Worm (Caenorhabditis elegans) whole organism, L4 larva: ENCODE results near the gene F31D4.8.

Source experiments
- D1046.2 ChIP-seq: fragments of 200-800 bp; sonication (Bioruptor generic); IDR thresholded peaks from 2 replicates; pipeline ENCODE4 v1.3.6; 2022; ENCODE audit warnings: missing genetic modification characterization, missing compliant biosample characterization
- T26A8.4 ChIP-seq: fragments of 200-800 bp; sonication (Bioruptor generic); IDR thresholded peaks from 2 replicates; pipeline ENCODE4 v1.3.6; 2022; ENCODE audit warnings: missing genetic modification characterization, missing compliant biosample characterization
- ZK546.5 ChIP-seq, 2 experiments: sonication (generic microtip); optimal IDR thresholded peaks; 2 replicates each; lab custom pipeline; 2017; ENCODE audit warnings: missing biosample characterization in 2 of 2, missing genetic modification characterization in 2 of 2
- aha-1 ChIP-seq: fragments of 150-350 bp; peaks from one replicate; lab custom pipeline; 2014; ENCODE audit warnings: missing biosample characterization, missing genetic modification characterization
- attf-4 ChIP-seq: sonication (generic microtip); optimal IDR thresholded peaks from 3 replicates; lab custom pipeline; 2017; ENCODE audit warnings: missing biosample characterization, missing genetic modification characterization
- ceh-32 ChIP-seq: sonication (generic microtip); optimal IDR thresholded peaks from 2 replicates; lab custom pipeline; 2016; ENCODE audit warnings: mild to moderate bottlenecking, missing genetic modification characterization, missing compliant biosample characterization; ENCODE audit not compliant: poor library complexity
- ceh-44 ChIP-seq: fragments of 200-800 bp; sonication (Bioruptor generic); IDR thresholded peaks from 2 replicates; pipeline ENCODE4 v1.3.6; 2022; ENCODE audit warnings: missing genetic modification reagents, missing genetic modification characterization, missing compliant biosample characterization
- ceh-82 ChIP-seq: sonication (generic microtip); optimal IDR thresholded peaks from 2 replicates; lab custom pipeline; 2017; ENCODE audit warnings: missing biosample characterization, missing genetic modification characterization
- daf-12 ChIP-seq: fragments of 150-350 bp; optimal IDR thresholded peaks from 2 replicates; lab custom pipeline; 2014; ENCODE audit warnings: missing biosample characterization, missing genetic modification reagents, missing genetic modification characterization
- daf-16 ChIP-seq, 3 experiments: sonication (generic microtip); optimal IDR thresholded peaks; 2 replicates each; lab custom pipeline; 2016 to 2017; ENCODE audit warnings: missing genetic modification characterization in 3 of 3, missing genetic modification reagents in 3 of 3, mild to moderate bottlenecking in 2 of 3, missing compliant biosample characterization in 2 of 3, missing biosample characterization in 1 of 3, moderate library complexity in 1 of 3
- daf-8 ChIP-seq: fragments of 200-800 bp; sonication (Bioruptor generic); IDR thresholded peaks from 2 replicates; pipeline ENCODE4 v1.3.6; 2022; ENCODE audit warnings: missing genetic modification characterization, missing compliant biosample characterization
- dmd-6 ChIP-seq: fragments of 200-800 bp; sonication (Bioruptor generic); IDR thresholded peaks from 2 replicates; pipeline ENCODE4 v1.3.6; 2022; ENCODE audit warnings: missing genetic modification reagents, missing genetic modification characterization, missing compliant biosample characterization
- dve-1 ChIP-seq: sonication (generic microtip); optimal IDR thresholded peaks from 2 replicates; lab custom pipeline; 2017; ENCODE audit warnings: antibody characterized with exemption, mild to moderate bottlenecking, missing genetic modification characterization, missing compliant biosample characterization; ENCODE audit not compliant: insufficient read depth
- fos-1 ChIP-seq: fragments of 150-350 bp; optimal IDR thresholded peaks from 2 replicates; lab custom pipeline; 2014; ENCODE audit warnings: missing biosample characterization, missing genetic modification characterization
- gei-8 ChIP-seq: fragments of 200-800 bp; sonication (Bioruptor generic); optimal IDR thresholded peaks from 2 replicates; lab custom pipeline; 2018; ENCODE audit warnings: mild to moderate bottlenecking, missing genetic modification characterization, missing compliant biosample characterization
- hlh-11 ChIP-seq: fragments of 200-800 bp; sonication (Bioruptor generic); optimal IDR thresholded peaks from 2 replicates; lab custom pipeline; 2018; ENCODE audit warnings: mild to moderate bottlenecking, missing genetic modification characterization, missing compliant biosample characterization
- hlh-30 ChIP-seq: sonication (generic microtip); optimal IDR thresholded peaks from 2 replicates; lab custom pipeline; 2017; ENCODE audit warnings: antibody characterized with exemption, mild to moderate bottlenecking, missing genetic modification characterization, missing compliant biosample characterization; ENCODE audit not compliant: insufficient read depth
- hmg-1.1 ChIP-seq: fragments of 200-800 bp; sonication (Bioruptor generic); IDR thresholded peaks from 2 replicates; pipeline ENCODE4 v1.3.6; 2022; ENCODE audit warnings: missing genetic modification reagents, missing genetic modification characterization, missing compliant biosample characterization
- nhr-102 ChIP-seq: sonication (generic microtip); optimal IDR thresholded peaks from 2 replicates; lab custom pipeline; 2016; ENCODE audit warnings: mild to moderate bottlenecking, missing genetic modification characterization, moderate library complexity, missing compliant biosample characterization
- nhr-237 ChIP-seq: sonication (generic microtip); optimal IDR thresholded peaks from 2 replicates; lab custom pipeline; 2017; ENCODE audit warnings: missing biosample characterization, missing genetic modification characterization
- nhr-41 ChIP-seq: fragments of 200-800 bp; sonication (Bioruptor generic); IDR thresholded peaks from 2 replicates; pipeline ENCODE4 v1.3.6; 2022; ENCODE audit warnings: missing genetic modification reagents, missing genetic modification characterization, missing compliant biosample characterization
- nhr-42 ChIP-seq: fragments of 200-800 bp; sonication (Bioruptor generic); IDR thresholded peaks from 2 replicates; pipeline ENCODE4 v1.3.6; 2022; ENCODE audit warnings: missing genetic modification characterization, missing compliant biosample characterization
- nhr-48 ChIP-seq: sonication (generic microtip); optimal IDR thresholded peaks from 2 replicates; lab custom pipeline; 2016; ENCODE audit warnings: mild to moderate bottlenecking, missing genetic modification characterization, missing compliant biosample characterization
- pha-4 ChIP-seq, 2 experiments: fragments of 150-350 bp in 1 of 2; fragments of 200-800 bp in 1 of 2; sonication (Bioruptor generic) in 1 of 2; IDR thresholded peaks in 1 of 2; optimal IDR thresholded peaks in 1 of 2; 2 replicates each; pipeline versions ENCODE4 v1.3.6 to Lab custom; 2014 to 2022; ENCODE audit warnings: missing genetic modification characterization in 2 of 2, missing genetic modification reagents in 2 of 2, missing biosample characterization in 1 of 2, missing compliant biosample characterization in 1 of 2
- php-3 ChIP-seq: fragments of 200-800 bp; sonication (Bioruptor generic); IDR thresholded peaks from 2 replicates; pipeline ENCODE4 v1.3.6; 2022; ENCODE audit warnings: missing genetic modification reagents, missing genetic modification characterization, missing compliant biosample characterization
- skn-1 ChIP-seq: fragments of 150-350 bp; optimal IDR thresholded peaks from 2 replicates; lab custom pipeline; 2014; ENCODE audit warnings: missing biosample characterization, missing genetic modification characterization
- snpc-4 ChIP-seq: fragments of 150-350 bp; optimal IDR thresholded peaks from 2 replicates; lab custom pipeline; 2014; ENCODE audit warnings: missing biosample characterization, missing genetic modification characterization
- spr-3 ChIP-seq: fragments of 200-800 bp; sonication (Bioruptor generic); optimal IDR thresholded peaks from 2 replicates; lab custom pipeline; 2018; ENCODE audit warnings: mild to moderate bottlenecking, missing genetic modification characterization, missing compliant biosample characterization
- tra-1 ChIP-seq: fragments of 200-800 bp; sonication (Bioruptor generic); IDR thresholded peaks from 2 replicates; pipeline ENCODE4 v1.3.6; 2022; ENCODE audit warnings: missing genetic modification reagents, missing genetic modification characterization, missing compliant biosample characterization
- unc-130 ChIP-seq: sonication (generic microtip); optimal IDR thresholded peaks from 2 replicates; lab custom pipeline; 2016; ENCODE audit warnings: missing genetic modification reagents, missing genetic modification characterization, missing compliant biosample characterization
- unc-39 ChIP-seq: sonication (generic microtip); optimal IDR thresholded peaks from 2 replicates; lab custom pipeline; 2017; ENCODE audit warnings: missing biosample characterization, missing genetic modification characterization
- unc-62 ChIP-seq, 3 experiments: fragments of 150-350 bp in 1 of 3; sonication (generic microtip); optimal IDR thresholded peaks in 2 of 3; peaks in 1 of 3; 1 replicate in 1 of 3; 2 replicates in 2 of 3; lab custom pipeline; 2014 to 2017; ENCODE audit warnings: missing biosample characterization in 3 of 3, missing genetic modification characterization in 3 of 3, missing genetic modification reagents in 3 of 3, missing genotype in 1 of 3
- vab-7 ChIP-seq: fragments of 200-800 bp; sonication (Bioruptor generic); IDR thresholded peaks from 2 replicates; pipeline ENCODE4 v1.3.6; 2022; ENCODE audit warnings: missing genetic modification reagents, missing genetic modification characterization, missing compliant biosample characterization
- zfp-2 ChIP-seq: sonication (generic microtip); optimal IDR thresholded peaks from 2 replicates; lab custom pipeline; 2016; ENCODE audit warnings: mild to moderate bottlenecking, missing genetic modification characterization, missing compliant biosample characterization
- zip-2 ChIP-seq: fragments of 150-350 bp; optimal IDR thresholded peaks from 2 replicates; lab custom pipeline; 2014; ENCODE audit warnings: missing biosample characterization, missing genetic modification characterization
- ztf-7 ChIP-seq: fragments of 150-350 bp; optimal IDR thresholded peaks from 2 replicates; lab custom pipeline; 2014; ENCODE audit warnings: missing biosample characterization, missing genetic modification characterization

The F31D4.8 gene

ce11 chrV:20868329-20868728 lies at the start of gene F31D4.8:
TSS of gene F31D4.8 (minus strand) at chrV:20868429.
- TF ChIP-seq aha-1 (tag; lab: Kevin White, UChicago): peak; percentile 41
- TF ChIP-seq dve-1 (tag; lab: Kevin White, UChicago): no peak
- TF ChIP-seq daf-16 (GFP tag; optimal IDR thresholded peaks at IDR 0.05; lab: Kevin White, UChicago): no peak
- peak; percentile 20 for TF ChIP-seq daf-16 (tag; optimal IDR thresholded peaks at IDR 0.05; lab: Kevin White, UChicago)

DNA sequence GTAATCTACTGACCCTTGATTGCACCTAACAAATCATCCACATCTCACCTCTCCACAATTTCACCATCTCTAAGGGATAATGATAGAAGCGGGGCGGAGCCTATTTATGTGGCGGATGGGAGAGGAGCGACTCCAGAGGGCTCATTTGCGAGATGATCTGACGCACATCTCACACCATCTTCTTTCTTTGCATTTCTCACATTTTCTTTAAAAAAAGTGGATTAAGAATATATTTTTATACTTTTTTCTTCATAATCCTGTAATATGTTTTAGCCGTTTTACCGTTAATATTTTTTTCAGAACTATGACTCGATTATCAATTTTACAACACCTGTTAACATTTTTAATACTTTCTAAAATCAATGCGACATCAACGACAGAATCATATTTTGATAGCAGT lies 47.0 kb upstream of the F31D4.8 start, which contains the start of gene pbo-5:
pbo-5 (plus strand) TSS at position 301 of the 400 bp plus-strand sequence.
- peak; percentile 24 for TF ChIP-seq aha-1 (tag; lab: Kevin White, UChicago)
- no peak for TF ChIP-seq nhr-237 (tag; lab: Kevin White, UChicago)
- no peak for TF ChIP-seq fos-1 (tag; lab: Kevin White, UChicago)

DNA sequence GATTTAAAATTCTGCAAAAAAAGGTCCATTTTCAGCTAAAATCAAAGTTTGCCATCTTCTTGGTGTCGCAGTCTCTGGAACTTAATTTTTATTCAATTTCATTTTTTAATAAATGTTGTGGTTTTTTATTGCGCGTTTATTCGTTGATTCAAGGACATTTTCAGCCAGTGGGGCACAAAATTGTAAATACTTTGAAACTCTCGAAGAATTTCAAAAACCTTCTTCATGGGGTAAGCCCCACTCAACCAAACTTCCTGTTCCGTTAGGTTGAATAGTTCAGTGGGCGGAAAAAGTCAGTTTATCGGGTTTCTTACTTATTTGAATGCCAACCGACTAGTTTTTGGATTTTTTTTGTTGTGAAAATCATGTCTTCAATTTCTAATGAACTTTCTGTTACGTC lies 41.9 kb upstream of the F31D4.8 start, which contains the start of gene ttll-9:
ttll-9 (plus strand) TSS at position 301 of the 400 bp plus-strand sequence.
- TF ChIP-seq nhr-41 (GFP tag; lab: Robert Waterston, UW) (no peak), daf-12 (tag; lab: Kevin White, UChicago) (no peak), T26A8.4 (GFP tag; lab: Robert Waterston, UW) (no peak), unc-130 (no peak), vab-7 (no peak), hlh-30 (no peak), ceh-32 (tag; lab: Kevin White, UChicago) (no peak), aha-1 (tag; lab: Kevin White, UChicago) (no peak), D1046.2 (GFP tag; lab: Robert Waterston, UW) (no peak), zip-2 (tag; lab: Kevin White, UChicago) (no peak), hmg-1.1 (GFP tag; lab: Robert Waterston, UW) (no peak), zfp-2 (no peak), ceh-82 (tag; lab: Kevin White, UChicago) (no peak), ztf-7 (tag; lab: Kevin White, UChicago) (no peak), attf-4 (no peak), nhr-102 (tag; lab: Kevin White, UChicago) (no peak), gei-8 (GFP tag; lab: Kevin White, UChicago) (no peak)

- TF ChIP-seq pha-4 (GFP tag; IDR thresholded peaks at IDR 0.05; lab: Robert Waterston, UW): no peak
- no peak for TF ChIP-seq pha-4 (tag; optimal IDR thresholded peaks at IDR 0.05; lab: Kevin White, UChicago)
- 0 out of 2 replicates have a peak, but pooled peaks have one; percentile 13 for TF ChIP-seq tra-1 (GFP tag; lab: Robert Waterston, UW)
- peak; percentile 83 for TF ChIP-seq dmd-6 (GFP tag; lab: Robert Waterston, UW)
- no peak for TF ChIP-seq daf-8 (GFP tag; lab: Robert Waterston, UW)
- peak; percentile 28 for TF ChIP-seq nhr-48 (tag; lab: Kevin White, UChicago)
- no peak for TF ChIP-seq daf-16 (GFP tag; optimal IDR thresholded peaks at IDR 0.05; lab: Kevin White, UChicago)
- peak; percentile 62 for TF ChIP-seq daf-16 (tag; optimal IDR thresholded peaks at IDR 0.05; lab: Kevin White, UChicago)
- no peak for TF ChIP-seq snpc-4
- TF ChIP-seq php-3: 0 out of 2 replicates have a peak, but pooled peaks have one; percentile 10
- TF ChIP-seq unc-39: no peak
- TF ChIP-seq ceh-44 (GFP tag; lab: Robert Waterston, UW): no peak
- peak; percentile 57 for TF ChIP-seq hlh-11 (tag; lab: Kevin White, UChicago)
Measured at ce11 chrV:20909761-20910160, 41.5 kb upstream of the F31D4.8 start.

ce11 chrV:20906977-20907376 lies 38.7 kb upstream of the F31D4.8 start:
- TF ChIP-seq nhr-42: no peak
- TF ChIP-seq skn-1 (tag; lab: Kevin White, UChicago): no peak
- TF ChIP-seq unc-62 (GFP tag; optimal IDR thresholded peaks at IDR 0.05 in 1 of 2; lab: Kevin White, UChicago): peak in 1 of 2 experiments; percentile 92
- no peak for TF ChIP-seq unc-62 (tag; optimal IDR thresholded peaks at IDR 0.05; lab: Kevin White, UChicago)
- no peak for TF ChIP-seq spr-3 (GFP tag; lab: Kevin White, UChicago)
- TF ChIP-seq ZK546.5 (tag; optimal IDR thresholded peaks at IDR 0.05; lab: Kevin White, UChicago): no peak
- TF ChIP-seq hlh-30: no peak
- TF ChIP-seq, all 104 proteins: peak for 1
